Fruit fly (Drosophila melanogaster) whole organism, pupa: ENCODE data around the gene synr.

Source experiments
- CG10348 ChIP-seq: fragments of 200-800 bp; sonication (Bioruptor generic); IDR thresholded peaks from 2 replicates; pipeline ENCODE4 v1.3.6; 2022; ENCODE audit warnings: missing biosample characterization, missing genetic modification characterization
- CG14655 ChIP-seq: fragments of 200-800 bp; sonication (Bioruptor generic); optimal IDR thresholded peaks from 3 replicates; lab custom pipeline; 2017; ENCODE audit warnings: mild to moderate bottlenecking, missing biosample characterization, missing genetic modification reagents, missing genetic modification characterization
- CG34367 ChIP-seq: fragments of 200-800 bp; sonication (Bioruptor generic); optimal IDR thresholded peaks from 2 replicates; lab custom pipeline; 2018; ENCODE audit warnings: missing biosample characterization, mild to moderate bottlenecking, missing genetic modification characterization
- D1 ChIP-seq: fragments of 200-800 bp; sonication (Bioruptor generic); optimal IDR thresholded peaks from 2 replicates; lab custom pipeline; 2018; ENCODE audit warnings: missing biosample characterization, mild to moderate bottlenecking, missing genetic modification characterization, moderate library complexity
- EcR ChIP-seq: fragments of 200-800 bp; sonication (Bioruptor generic); optimal IDR thresholded peaks from 3 replicates; lab custom pipeline; 2019; ENCODE audit warnings: missing biosample characterization, missing genetic modification characterization, mild to moderate bottlenecking, moderate library complexity, missing genetic modification reagents
- fd96Ca ChIP-seq: fragments of 200-800 bp; sonication (Bioruptor generic); IDR thresholded peaks from 3 replicates; pipeline ENCODE4 v1.3.6; 2022; ENCODE audit warnings: missing biosample characterization, missing genetic modification characterization
- rn ChIP-seq: fragments of 200-800 bp; sonication (Bioruptor generic); IDR thresholded peaks from 2 replicates; pipeline ENCODE4 v1.3.6; 2022; ENCODE audit warnings: missing biosample characterization, missing genetic modification characterization

DNA sequence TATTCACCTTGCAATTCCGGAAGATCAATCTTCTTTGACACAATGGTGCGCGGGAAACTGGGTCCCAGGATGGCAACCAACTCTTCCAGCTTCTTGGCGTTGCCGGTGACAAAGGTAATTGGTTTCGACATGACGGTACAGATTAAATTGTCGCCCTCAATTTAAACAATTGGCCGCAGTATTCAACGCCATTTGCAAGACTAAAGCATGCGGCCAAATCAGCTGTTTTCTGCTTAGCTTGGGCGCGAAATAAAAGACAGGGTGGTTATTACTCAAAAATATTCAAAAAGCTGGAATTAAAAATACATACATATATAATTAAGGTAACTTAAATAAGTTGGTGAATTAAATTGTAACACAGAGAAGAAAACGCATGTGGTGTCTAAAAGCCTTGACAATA lies 36.6 kb downstream of the synr start, which contains the start of gene CG8891:
- no peak for TF ChIP-seq CG34367 (tag; lab: Kevin White, UChicago)
- TF ChIP-seq CG14655 (GFP tag; lab: Kevin White, UChicago), result no peak
- no peak for TF ChIP-seq CG10348
- TF ChIP-seq fd96Ca (GFP tag; lab: Robert Waterston, UW), result no peak
- TF ChIP-seq EcR (GFP tag; lab: Kevin White, UChicago), result no peak
- TF ChIP-seq rn (GFP tag; lab: Robert Waterston, UW), result no peak
- no peak for TF ChIP-seq D1 (tag; lab: Kevin White, UChicago)
